Worm (Caenorhabditis elegans): ENCODE measurements around the gene slc-36.5.
A peak's percentile ranks its signal among the peaks of the same experiment; 100 is the strongest.

DNA sequence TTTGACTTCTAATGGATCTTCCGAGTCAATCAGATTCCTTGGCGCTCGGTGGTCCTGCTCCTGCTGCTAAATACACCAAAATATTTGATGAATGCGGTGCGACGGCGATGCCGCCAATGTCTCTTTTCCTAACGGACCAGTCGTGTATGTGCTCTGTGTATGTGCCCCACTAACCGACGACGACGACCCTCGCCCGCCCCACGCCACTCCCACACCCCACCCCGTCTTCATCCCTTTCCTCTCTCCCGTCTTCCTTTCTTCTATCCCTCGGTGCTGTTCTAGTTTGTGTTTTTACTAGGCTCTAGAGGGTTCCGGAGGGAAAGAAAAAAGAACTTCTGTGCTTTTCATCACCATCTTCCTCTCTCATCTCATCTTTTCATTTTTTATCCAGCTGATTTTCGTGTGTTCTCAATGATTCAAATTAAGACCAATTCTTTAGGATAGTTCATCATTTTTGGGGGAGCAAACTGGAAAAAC is 42.2 kb downstream of the slc-36.5 start, which contains the start of gene egl-27:
- no peak for TF ChIP-seq nhr-11 (tag; optimal IDR thresholded peaks at IDR 0.05)
- TF ChIP-seq pqm-1 (tag; optimal IDR thresholded peaks at IDR 0.05) = no peak
- no peak for TF ChIP-seq fkh-10 (GFP tag; optimal IDR thresholded peaks at IDR 0.05)
- no peak for TF ChIP-seq skn-1 (tag; optimal IDR thresholded peaks at IDR 0.05)
- no peak for TF ChIP-seq nhr-12 (tag; optimal IDR thresholded peaks at IDR 0.05)
- peak; percentile 57 for TF ChIP-seq lin-39 (tag; optimal IDR thresholded peaks at IDR 0.05)
- TF ChIP-seq daf-12 (tag; optimal IDR thresholded peaks at IDR 0.05) = no peak
- TF ChIP-seq nhr-77 (tag; optimal IDR thresholded peaks at IDR 0.05) = no peak
- TF ChIP-seq R02D3.7 (tag; optimal IDR thresholded peaks at IDR 0.05) = no peak
- no peak for TF ChIP-seq zag-1 (tag; optimal IDR thresholded peaks at IDR 0.05)

Data from whole organism, L3 larva.